Fruit fly (Drosophila melanogaster) whole organism, embryonic: ENCODE data around the gene CG14329.

Source experiments
- Ada2b ChIP-seq: fragments of 200-800 bp; sonication (Bioruptor generic); IDR thresholded peaks from 2 replicates; pipeline ENCODE4 v1.3.6; 2022; ENCODE audit warnings: missing biosample characterization, missing genetic modification characterization
- Asciz ChIP-seq: fragments of 200-800 bp; sonication (Bioruptor generic); optimal IDR thresholded peaks from 2 replicates; lab custom pipeline; 2017; ENCODE audit warnings: missing biosample characterization, mild to moderate bottlenecking, missing genetic modification characterization, missing genetic modification reagents
- Bgb ChIP-seq: fragments of 200-800 bp; sonication (Bioruptor generic); IDR thresholded peaks from 2 replicates; pipeline ENCODE4 v1.3.6; 2022; ENCODE audit warnings: missing biosample characterization, missing genetic modification characterization; ENCODE audit not compliant: partially characterized antibody
- CG10267 ChIP-seq: fragments of 200-800 bp; sonication (Bioruptor generic); optimal IDR thresholded peaks from 2 replicates; lab custom pipeline; 2018; ENCODE audit warnings: missing biosample characterization, mild to moderate bottlenecking, missing genetic modification characterization, moderate library complexity
- CG11560 ChIP-seq: fragments of 200-800 bp; sonication (Bioruptor generic); IDR thresholded peaks from 3 replicates; pipeline ENCODE4 v1.3.6; 2022; ENCODE audit warnings: missing biosample characterization, missing genetic modification characterization
- CG12236 ChIP-seq: fragments of 200-800 bp; sonication (Bioruptor generic); optimal IDR thresholded peaks from 2 replicates; lab custom pipeline; 2016; ENCODE audit warnings: missing biosample characterization, missing genetic modification characterization
- CG16813 ChIP-seq: fragments of 200-800 bp; sonication (Bioruptor generic); IDR thresholded peaks from 3 replicates; pipeline ENCODE4 v1.3.6; 2022; ENCODE audit warnings: missing biosample characterization, missing genetic modification characterization; ENCODE audit not compliant: partially characterized antibody
- CG17385 ChIP-seq: fragments of 200-800 bp; sonication (Bioruptor generic); optimal IDR thresholded peaks from 3 replicates; lab custom pipeline; 2018; ENCODE audit warnings: missing biosample characterization, mild to moderate bottlenecking, missing genetic modification characterization
- CG32772 ChIP-seq: fragments of 200-800 bp; sonication (Bioruptor generic); IDR thresholded peaks from 2 replicates; pipeline ENCODE4 v1.3.6; 2022; ENCODE audit warnings: missing biosample characterization, missing genetic modification characterization
- CG3726 ChIP-seq: fragments of 200-800 bp; sonication (Bioruptor generic); IDR thresholded peaks from 3 replicates; pipeline ENCODE4, ENCODE4 v1.3.6; 2022; ENCODE audit warnings: missing biosample characterization, missing genetic modification characterization
- CG6254 ChIP-seq: fragments of 200-800 bp; sonication (Bioruptor generic); optimal IDR thresholded peaks from 3 replicates; lab custom pipeline; 2017; ENCODE audit warnings: mild to moderate bottlenecking, missing biosample characterization, missing genetic modification reagents, missing genetic modification characterization
- CG6683 ChIP-seq: fragments of 200-800 bp; sonication (Bioruptor generic); optimal IDR thresholded peaks from 2 replicates; lab custom pipeline; 2017; ENCODE audit warnings: missing biosample characterization, mild to moderate bottlenecking, missing genetic modification characterization, missing genetic modification reagents
- CG7839 ChIP-seq: fragments of 200-800 bp; sonication (Bioruptor generic); optimal IDR thresholded peaks from 3 replicates; lab custom pipeline; 2018; ENCODE audit warnings: missing biosample characterization, mild to moderate bottlenecking, missing genetic modification characterization, moderate library complexity
- CG8281 ChIP-seq: fragments of 200-800 bp; sonication (Bioruptor generic); optimal IDR thresholded peaks from 2 replicates; lab custom pipeline; 2018; ENCODE audit warnings: missing biosample characterization, mild to moderate bottlenecking, missing genetic modification characterization, moderate library complexity
- Dbx ChIP-seq: fragments of 200-800 bp; sonication (Bioruptor generic); IDR thresholded peaks from 3 replicates; pipeline ENCODE4 v1.3.6; 2022; ENCODE audit warnings: missing biosample characterization, missing genetic modification characterization
- GATAe ChIP-seq: fragments of 200-800 bp; sonication (Bioruptor generic); conservative IDR thresholded peaks from 2 replicates; pipeline ENCODE4 v1.3.6; 2022; ENCODE audit warnings: missing biosample characterization, missing genetic modification characterization
- Gug ChIP-seq: fragments of 200-800 bp; sonication (Bioruptor generic); IDR thresholded peaks from 4 replicates; pipeline ENCODE4 v1.3.6; 2022; ENCODE audit warnings: missing biosample characterization, missing genetic modification characterization
- Hr78 ChIP-seq, 2 experiments: fragments of 200-800 bp in 1 of 2; fragments of >200 bp in 1 of 2; sonication (Bioruptor generic) in 1 of 2; optimal IDR thresholded peaks; 2 replicates each; lab custom pipeline; 2017 to 2019; ENCODE audit warnings: missing biosample characterization in 2 of 2, missing genetic modification characterization in 2 of 2, mild to moderate bottlenecking in 1 of 2, moderate library complexity in 1 of 2
- Hsf ChIP-seq: fragments of 200-800 bp; sonication (Bioruptor generic); optimal IDR thresholded peaks from 3 replicates; lab custom pipeline; 2016; ENCODE audit warnings: missing biosample characterization, missing genetic modification characterization
- Jarid2 ChIP-seq: fragments of 200-800 bp; sonication (Bioruptor generic); optimal IDR thresholded peaks from 3 replicates; lab custom pipeline; 2017; ENCODE audit warnings: mild to moderate bottlenecking, missing biosample characterization, missing genetic modification reagents, missing genetic modification characterization
- MTF-1 ChIP-seq: fragments of 200-800 bp; sonication (Bioruptor generic); optimal IDR thresholded peaks from 2 replicates; lab custom pipeline; 2018; ENCODE audit warnings: missing biosample characterization, mild to moderate bottlenecking, missing genetic modification characterization, borderline replicate concordance
- Myb ChIP-seq: fragments of 200-800 bp; sonication (Bioruptor generic); optimal IDR thresholded peaks from 2 replicates; lab custom pipeline; 2016; ENCODE audit warnings: missing biosample characterization, missing genetic modification characterization
- Sox100B ChIP-seq: fragments of 200-800 bp; sonication (Bioruptor generic); optimal IDR thresholded peaks from 3 replicates; lab custom pipeline; 2018; ENCODE audit warnings: missing biosample characterization, mild to moderate bottlenecking, missing genetic modification characterization
- Xrp1 ChIP-seq: fragments of 200-800 bp; sonication (Bioruptor generic); IDR thresholded peaks from 2 replicates; pipeline ENCODE4 v1.3.6; 2022; ENCODE audit warnings: missing biosample characterization, missing genetic modification characterization
- ase ChIP-seq: fragments of 200-800 bp; sonication (Bioruptor generic); IDR thresholded peaks from 3 replicates; pipeline ENCODE4 v1.3.6; 2022; ENCODE audit warnings: missing biosample characterization, missing genetic modification characterization
- ash1 ChIP-seq: fragments of 200-800 bp; sonication (Bioruptor generic); optimal IDR thresholded peaks from 2 replicates; lab custom pipeline; 2018; ENCODE audit warnings: missing biosample characterization, mild to moderate bottlenecking, missing genetic modification characterization
- caup ChIP-seq: fragments of 200-800 bp; sonication (Bioruptor generic); optimal IDR thresholded peaks from 3 replicates; lab custom pipeline; 2017; ENCODE audit warnings: missing biosample characterization, mild to moderate bottlenecking, missing genetic modification characterization, moderate library complexity; ENCODE audit not compliant: severe bottlenecking
- croc ChIP-seq: fragments of 200-800 bp; sonication (Bioruptor generic); conservative IDR thresholded peaks from 3 replicates; pipeline ENCODE4 v1.3.6; 2022; ENCODE audit warnings: missing biosample characterization, missing genetic modification characterization
- emc ChIP-seq: fragments of 200-800 bp; sonication (Bioruptor generic); optimal IDR thresholded peaks from 2 replicates; lab custom pipeline; 2016; ENCODE audit warnings: missing biosample characterization, missing genetic modification characterization
- eve ChIP-seq, 2 experiments: fragments of >200 bp; optimal IDR thresholded peaks; 2 replicates each; lab custom pipeline; 2017; ENCODE audit warnings: missing biosample characterization in 2 of 2, missing genetic modification characterization in 2 of 2
- fd96Cb ChIP-seq: fragments of 200-800 bp; sonication (Bioruptor generic); optimal IDR thresholded peaks from 2 replicates; lab custom pipeline; 2018; ENCODE audit warnings: missing biosample characterization, mild to moderate bottlenecking, missing genetic modification characterization, moderate library complexity
- grau ChIP-seq: fragments of 200-800 bp; optimal IDR thresholded peaks from 3 replicates; lab custom pipeline; 2019; ENCODE audit warnings: missing biosample characterization, mild to moderate bottlenecking, missing genetic modification characterization, moderate library complexity
- h ChIP-seq: fragments of >200 bp; optimal IDR thresholded peaks from 2 replicates; lab custom pipeline; 2017
- hkb ChIP-seq, 2 experiments: fragments of 200-800 bp in 1 of 2; fragments of >200 bp in 1 of 2; sonication (Bioruptor generic) in 1 of 2; IDR thresholded peaks in 1 of 2; optimal IDR thresholded peaks in 1 of 2; 2 replicates each; pipeline versions ENCODE4 v1.3.6 to Lab custom; 2017 to 2022; ENCODE audit warnings: missing biosample characterization in 1 of 2, missing genetic modification characterization in 1 of 2
- lilli ChIP-seq: fragments of 200-800 bp; sonication (Bioruptor generic); optimal IDR thresholded peaks from 3 replicates; lab custom pipeline; 2016; ENCODE audit warnings: missing biosample characterization, missing genetic modification characterization
- maf-S ChIP-seq: fragments of 200-800 bp; sonication (Bioruptor generic); optimal IDR thresholded peaks from 2 replicates; lab custom pipeline; 2016; ENCODE audit warnings: missing biosample characterization, missing genetic modification characterization
- mam ChIP-seq: fragments of 200-800 bp; sonication (Bioruptor generic); optimal IDR thresholded peaks from 3 replicates; lab custom pipeline; 2016; ENCODE audit warnings: missing biosample characterization, missing genetic modification characterization
- nau ChIP-seq: fragments of 200-800 bp; sonication (Bioruptor generic); optimal IDR thresholded peaks from 3 replicates; lab custom pipeline; 2017; ENCODE audit warnings: missing biosample characterization, mild to moderate bottlenecking, missing genetic modification characterization, missing genetic modification reagents
- org-1 ChIP-seq: fragments of 200-800 bp; sonication (Bioruptor generic); optimal IDR thresholded peaks from 2 replicates; lab custom pipeline; 2017; ENCODE audit warnings: missing biosample characterization, missing genetic modification characterization
- pb ChIP-seq: fragments of 200-800 bp; sonication (Bioruptor generic); optimal IDR thresholded peaks from 3 replicates; lab custom pipeline; 2016; ENCODE audit warnings: missing biosample characterization, missing genetic modification characterization
- slou ChIP-seq: fragments of 200-800 bp; sonication (Bioruptor generic); optimal IDR thresholded peaks from 3 replicates; lab custom pipeline; 2016; ENCODE audit warnings: missing biosample characterization, missing genetic modification characterization
- stc ChIP-seq: fragments of 200-800 bp; sonication (Bioruptor generic); IDR thresholded peaks from 2 replicates; pipeline ENCODE4 v1.3.6; 2022; ENCODE audit warnings: missing biosample characterization, missing genetic modification characterization
- zen2 ChIP-seq: fragments of 200-800 bp; sonication (Bioruptor generic); IDR thresholded peaks from 3 replicates; pipeline ENCODE4 v1.3.6; 2022; ENCODE audit warnings: missing biosample characterization, missing genetic modification characterization; ENCODE audit not compliant: partially characterized antibody

The CG14329 gene

dm6 chr3R:17624968-17625367 lies 15.8 kb downstream of the CG14329 start, which contains the start of gene AttD (continued):
- TF ChIP-seq Hsf (GFP tag; lab: Kevin White, UChicago), result no peak

dm6 chr3R:17626827-17627226 lies 17.7 kb downstream of the CG14329 start, which contains the start of gene CG14325:
TSS of gene CG14325 (plus strand) at chr3R:17627127.
- TF ChIP-seq emc (GFP tag; lab: Kevin White, UChicago), result no peak
- no peak for TF ChIP-seq Gug (GFP tag; lab: Robert Waterston, UW)
- TF ChIP-seq, all 482 proteins: peak for 0

dm6 chr3R:17630417-17630816 lies 21.3 kb downstream of the CG14329 start, which contains the start of gene CG43175:
TSS of gene CG43175 (plus strand) at chr3R:17630717.
- TF ChIP-seq CG12236 (GFP tag; lab: Kevin White, UChicago) (no peak), MTF-1 (GFP tag; lab: Kevin White, UChicago) (no peak)

dm6 chr3R:17631176-17631865 lies 22.2 kb downstream of the CG14329 start:
- TF ChIP-seq CG6683 (GFP tag; lab: Kevin White, UChicago) (no peak), grau (tag; lab: Kevin White, UChicago) (no peak), zen2 (no peak), CG32772 (GFP tag; lab: Robert Waterston, UW) (no peak), Myb (GFP tag; lab: Kevin White, UChicago) (no peak), CG16813 (GFP tag; lab: Robert Waterston, UW) (no peak), CG10267 (no peak), CG7839 (tag; lab: Kevin White, UChicago) (peak; percentile 10), Dbx (GFP tag; lab: Robert Waterston, UW) (no peak), CG3726 (GFP tag; lab: Robert Waterston, UW) (no peak), stc (GFP tag; lab: Robert Waterston, UW) (no peak), org-1 (GFP tag; lab: Kevin White, UChicago) (no peak), nau (GFP tag; lab: Kevin White, UChicago) (no peak), Asciz (no peak), hkb (optimal IDR thresholded peaks at IDR 0.05; lab: Kevin White, UChicago) (no peak), hkb (GFP tag; IDR thresholded peaks at IDR 0.05; lab: Robert Waterston, UW) (0 out of 2 replicates have a peak, but pooled peaks have one; percentile 7), lilli (no peak), slou (no peak), eve (GFP tag; optimal IDR thresholded peaks at IDR 0.05; lab: Kevin White, UChicago) (no peak), ash1 (GFP tag; lab: Kevin White, UChicago) (no peak), maf-S (GFP tag; lab: Kevin White, UChicago) (no peak), CG17385 (GFP tag; lab: Kevin White, UChicago) (no peak), croc (GFP tag; lab: Robert Waterston, UW) (no peak), CG8281 (tag; lab: Kevin White, UChicago) (no peak), ase (GFP tag; lab: Robert Waterston, UW) (no peak), CG6254 (GFP tag; lab: Kevin White, UChicago) (no peak), GATAe (GFP tag; lab: Robert Waterston, UW) (no peak), pb (GFP tag; lab: Kevin White, UChicago) (no peak), Bgb (GFP tag; lab: Robert Waterston, UW) (peak; percentile 28; the same call in 1 of the 2 replicates), CG11560 (tag; lab: Robert Waterston, UW) (no peak), h (lab: Kevin White, UChicago) (no peak), Sox100B (peak; percentile 15), fd96Cb (no peak), caup (no peak), mam (no peak), Xrp1 (GFP tag; lab: Robert Waterston, UW) (no peak), Jarid2 (GFP tag; lab: Kevin White, UChicago) (no peak), Hr78 (GFP tag; optimal IDR thresholded peaks at IDR 0.05; lab: Kevin White, UChicago) (peak in 1 of 2 experiments; percentile 32), Ada2b (GFP tag; lab: Robert Waterston, UW) (no peak)
